Worm (Caenorhabditis elegans): ENCODE data around the gene ugt-54.

The ugt-54 gene

ce11 chrIV:10761344-10761743 is at the start of gene ugt-54:
Gene ugt-54 (plus strand): TSS chrIV:10761698.
- TF ChIP-seq ztf-23 (GFP tag; IDR thresholded peaks at IDR 0.05) (no peak), cog-1 (tag; optimal IDR thresholded peaks at IDR 0.05) (no peak), klf-2 (GFP tag; conservative IDR thresholded peaks at IDR 0.05) (no peak), flt-1 (GFP tag; IDR thresholded peaks at IDR 0.05) (no peak), tab-1 (GFP tag; IDR thresholded peaks at IDR 0.05) (no peak), ztf-29 (GFP tag; IDR thresholded peaks at IDR 0.05) (no peak), med-1 (GFP tag; optimal IDR thresholded peaks at IDR 0.05; ENCODE audit: insufficient read depth) (no peak), ref-1 (GFP tag; conservative IDR thresholded peaks at IDR 0.05) (no peak), T22C8.4 (GFP tag; IDR thresholded peaks at IDR 0.05) (no peak)

- no peak for TF ChIP-seq tab-1 (GFP tag; IDR thresholded peaks at IDR 0.05)
Observed at ce11 chrIV:10711729-10712128, 49.8 kb upstream of the ugt-54 start, which contains the start of gene glb-21. Gene glb-21 (minus strand): TSS chrIV:10711794.

- TF ChIP-seq T22C8.4 (GFP tag; IDR thresholded peaks at IDR 0.05), result no peak
- TF ChIP-seq klf-2 (GFP tag; conservative IDR thresholded peaks at IDR 0.05), result no peak
- TF ChIP-seq ztf-23 (GFP tag; IDR thresholded peaks at IDR 0.05), result no peak
- TF ChIP-seq tab-1 (GFP tag; IDR thresholded peaks at IDR 0.05), result no peak
- TF ChIP-seq ztf-29 (GFP tag; IDR thresholded peaks at IDR 0.05), result no peak
- TF ChIP-seq med-1 (GFP tag; optimal IDR thresholded peaks at IDR 0.05; ENCODE audit: insufficient read depth), result no peak
- no peak for TF ChIP-seq flt-1 (GFP tag; IDR thresholded peaks at IDR 0.05)
- no peak for TF ChIP-seq cog-1 (tag; optimal IDR thresholded peaks at IDR 0.05)
- no peak for TF ChIP-seq ref-1 (GFP tag; conservative IDR thresholded peaks at IDR 0.05)
Observed at ce11 chrIV:10714594-10714993, 46.9 kb upstream of the ugt-54 start.

- no peak for TF ChIP-seq ref-1 (GFP tag; conservative IDR thresholded peaks at IDR 0.05)
- no peak for TF ChIP-seq klf-2 (GFP tag; conservative IDR thresholded peaks at IDR 0.05)
- TF ChIP-seq med-1 (GFP tag; optimal IDR thresholded peaks at IDR 0.05; ENCODE audit: insufficient read depth), result no peak
- TF ChIP-seq cog-1 (tag; optimal IDR thresholded peaks at IDR 0.05), result no peak
- TF ChIP-seq T22C8.4 (GFP tag; IDR thresholded peaks at IDR 0.05), result no peak
- TF ChIP-seq ztf-23 (GFP tag; IDR thresholded peaks at IDR 0.05), result no peak
- TF ChIP-seq ztf-29 (GFP tag; IDR thresholded peaks at IDR 0.05), result no peak
- TF ChIP-seq tab-1 (GFP tag; IDR thresholded peaks at IDR 0.05), result no peak
- no peak for TF ChIP-seq flt-1 (GFP tag; IDR thresholded peaks at IDR 0.05)
Observed at ce11 chrIV:10716348-10716747, 45.1 kb upstream of the ugt-54 start, which contains the start of gene ncx-3. Gene ncx-3 (plus strand): TSS chrIV:10716648.

ce11 chrIV:10718075-10718474 is 43.4 kb upstream of the ugt-54 start:
- TF ChIP-seq ref-1 (GFP tag; conservative IDR thresholded peaks at IDR 0.05) (no peak), flt-1 (GFP tag; IDR thresholded peaks at IDR 0.05) (no peak), T22C8.4 (GFP tag; IDR thresholded peaks at IDR 0.05) (no peak), ztf-23 (GFP tag; IDR thresholded peaks at IDR 0.05) (no peak), cog-1 (tag; optimal IDR thresholded peaks at IDR 0.05) (no peak), tab-1 (GFP tag; IDR thresholded peaks at IDR 0.05) (no peak), klf-2 (GFP tag; conservative IDR thresholded peaks at IDR 0.05) (no peak), med-1 (GFP tag; optimal IDR thresholded peaks at IDR 0.05; ENCODE audit: insufficient read depth) (no peak), ztf-29 (GFP tag; IDR thresholded peaks at IDR 0.05) (no peak)

ce11 chrIV:10718865-10719264 is 42.6 kb upstream of the ugt-54 start:
- no peak for TF ChIP-seq ztf-29 (GFP tag; IDR thresholded peaks at IDR 0.05)
- TF ChIP-seq T22C8.4 (GFP tag; IDR thresholded peaks at IDR 0.05), result no peak
- no peak for TF ChIP-seq tab-1 (GFP tag; IDR thresholded peaks at IDR 0.05)
- no peak for TF ChIP-seq ztf-23 (GFP tag; IDR thresholded peaks at IDR 0.05)
- TF ChIP-seq cog-1 (tag; optimal IDR thresholded peaks at IDR 0.05), result no peak
- TF ChIP-seq med-1 (GFP tag; optimal IDR thresholded peaks at IDR 0.05; ENCODE audit: insufficient read depth), result no peak
- TF ChIP-seq klf-2 (GFP tag; conservative IDR thresholded peaks at IDR 0.05), result no peak
- no peak for TF ChIP-seq flt-1 (GFP tag; IDR thresholded peaks at IDR 0.05)
- no peak for TF ChIP-seq ref-1 (GFP tag; conservative IDR thresholded peaks at IDR 0.05)

ce11 chrIV:10727734-10728133 is 33.8 kb upstream of the ugt-54 start, which contains the start of gene ZC168.2:
Gene ZC168.2 (plus strand): TSS chrIV:10728034.
- TF ChIP-seq ztf-29 (GFP tag; IDR thresholded peaks at IDR 0.05), result no peak
- TF ChIP-seq med-1 (GFP tag; optimal IDR thresholded peaks at IDR 0.05; ENCODE audit: insufficient read depth), result no peak
- no peak for TF ChIP-seq cog-1 (tag; optimal IDR thresholded peaks at IDR 0.05)
- TF ChIP-seq ztf-23 (GFP tag; IDR thresholded peaks at IDR 0.05), result no peak
- TF ChIP-seq tab-1 (GFP tag; IDR thresholded peaks at IDR 0.05), result no peak

- peak; percentile 68 for TF ChIP-seq T22C8.4 (GFP tag; IDR thresholded peaks at IDR 0.05)
- TF ChIP-seq med-1 (GFP tag; optimal IDR thresholded peaks at IDR 0.05; ENCODE audit: insufficient read depth), result no peak
- no peak for TF ChIP-seq ztf-23 (GFP tag; IDR thresholded peaks at IDR 0.05)
- TF ChIP-seq ztf-29 (GFP tag; IDR thresholded peaks at IDR 0.05), result no peak
Observed at ce11 chrIV:10734527-10735436, 26.7 kb upstream of the ugt-54 start, which contains the start of the genes orc-5 and cyb-1. Gene orc-5 (minus strand): TSS chrIV:10734588. Gene cyb-1 (plus strand): TSS chrIV:10735216.

DNA sequence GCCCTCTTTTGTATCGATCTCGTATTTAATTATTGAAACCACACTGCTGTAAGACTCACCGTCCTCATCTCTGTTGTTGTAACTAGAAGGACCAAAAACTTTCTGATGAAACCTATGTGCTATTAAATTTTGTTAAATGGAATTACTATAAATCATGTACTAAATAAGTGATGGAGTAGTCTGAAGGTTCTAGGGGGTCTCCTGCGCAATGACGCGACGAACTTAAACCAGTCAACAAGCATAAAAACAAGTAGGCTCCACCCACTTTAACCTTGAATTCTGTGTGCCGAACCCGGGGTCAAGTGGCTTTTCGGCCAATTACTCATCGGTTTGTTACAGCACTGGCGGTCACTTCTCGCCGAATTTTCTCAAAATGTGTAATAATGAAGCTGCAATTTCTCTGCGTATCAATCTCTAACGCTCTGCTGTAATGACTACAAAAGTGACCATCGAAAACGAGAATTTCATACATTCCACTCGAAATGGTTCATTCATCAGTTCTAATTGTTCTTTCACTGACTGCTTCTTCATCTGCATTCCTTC is 24.4 kb upstream of the ugt-54 start, which contains the start of gene grl-21:
Gene grl-21, plus strand, starts transcription at position 464 of the 543 bp plus-strand sequence.
- TF ChIP-seq tab-1 (GFP tag; IDR thresholded peaks at IDR 0.05) (no peak), cog-1 (tag; optimal IDR thresholded peaks at IDR 0.05) (no peak), ztf-29 (GFP tag; IDR thresholded peaks at IDR 0.05) (no peak), klf-2 (GFP tag; conservative IDR thresholded peaks at IDR 0.05) (no peak), flt-1 (GFP tag; IDR thresholded peaks at IDR 0.05) (no peak), med-1 (GFP tag; optimal IDR thresholded peaks at IDR 0.05; ENCODE audit: insufficient read depth) (no peak), ref-1 (GFP tag; conservative IDR thresholded peaks at IDR 0.05) (no peak), T22C8.4 (GFP tag; IDR thresholded peaks at IDR 0.05) (no peak), ztf-23 (GFP tag; IDR thresholded peaks at IDR 0.05) (no peak)

Data from whole organism, midembryonic.